Fruit fly (Drosophila melanogaster) whole organism, prepupa: ENCODE measurements around the gene HP5.

Source experiments
- Blimp-1 ChIP-seq: fragments of 200-800 bp; sonication (Bioruptor generic); optimal IDR thresholded peaks from 3 replicates; lab custom pipeline; 2017; ENCODE audit warnings: missing biosample characterization, missing genetic modification characterization, mild to moderate bottlenecking, moderate library complexity, missing genetic modification reagents
- CG10631 ChIP-seq: fragments of 200-800 bp; sonication (Bioruptor generic); optimal IDR thresholded peaks from 2 replicates; lab custom pipeline; 2016; ENCODE audit warnings: missing biosample characterization, missing genetic modification characterization
- CG10669 ChIP-seq: fragments of 200-800 bp; sonication (Bioruptor generic); optimal IDR thresholded peaks from 3 replicates; lab custom pipeline; 2018; ENCODE audit warnings: missing biosample characterization, mild to moderate bottlenecking, missing genetic modification characterization, moderate library complexity
- CG11762 ChIP-seq: fragments of 200-800 bp; sonication (Bioruptor generic); optimal IDR thresholded peaks from 3 replicates; lab custom pipeline; 2016; ENCODE audit warnings: missing biosample characterization, missing genetic modification characterization; ENCODE audit not compliant: insufficient read depth
- CG15336 ChIP-seq: fragments of 200-800 bp; sonication (Bioruptor generic); IDR thresholded peaks from 2 replicates; pipeline ENCODE4 v1.3.6; 2022; ENCODE audit warnings: missing biosample characterization, missing genetic modification characterization
- CG16779 ChIP-seq: fragments of 200-800 bp; sonication (Bioruptor generic); optimal IDR thresholded peaks from 3 replicates; lab custom pipeline; 2017; ENCODE audit warnings: missing biosample characterization, mild to moderate bottlenecking, missing genetic modification characterization
- CG3032 ChIP-seq: fragments of 200-800 bp; optimal IDR thresholded peaks from 2 replicates; lab custom pipeline; 2019; ENCODE audit warnings: missing biosample characterization, mild to moderate bottlenecking, missing genetic modification characterization, moderate library complexity
- CG32006 ChIP-seq: fragments of 200-800 bp; sonication (Bioruptor generic); optimal IDR thresholded peaks from 3 replicates; lab custom pipeline; 2017; ENCODE audit warnings: missing biosample characterization, mild to moderate bottlenecking, missing genetic modification characterization
- CG34406 ChIP-seq: fragments of 200-800 bp; sonication (Bioruptor generic); optimal IDR thresholded peaks from 3 replicates; lab custom pipeline; 2016; ENCODE audit warnings: missing biosample characterization, missing genetic modification characterization
- CG3919 ChIP-seq: fragments of 200-800 bp; sonication (Bioruptor generic); optimal IDR thresholded peaks from 3 replicates; lab custom pipeline; 2016; ENCODE audit warnings: missing biosample characterization, missing genetic modification characterization
- CG4318 ChIP-seq: fragments of 200-800 bp; sonication (Bioruptor generic); optimal IDR thresholded peaks from 3 replicates; lab custom pipeline; 2017; ENCODE audit warnings: missing biosample characterization, mild to moderate bottlenecking, missing genetic modification characterization
- CG6276 ChIP-seq: fragments of 200-800 bp; sonication (Bioruptor generic); optimal IDR thresholded peaks from 2 replicates; lab custom pipeline; 2017; ENCODE audit warnings: missing biosample characterization, mild to moderate bottlenecking, missing genetic modification characterization
- CG6792 ChIP-seq: fragments of 200-800 bp; sonication (Bioruptor generic); optimal IDR thresholded peaks from 3 replicates; lab custom pipeline; 2016; ENCODE audit warnings: missing biosample characterization, missing genetic modification characterization
- CG6808 ChIP-seq: fragments of 200-800 bp; sonication (Bioruptor generic); optimal IDR thresholded peaks from 3 replicates; lab custom pipeline; 2017; ENCODE audit warnings: missing biosample characterization, missing genetic modification characterization, mild to moderate bottlenecking, moderate library complexity, missing genetic modification reagents
- CG7368 ChIP-seq: fragments of 200-800 bp; sonication (Bioruptor generic); optimal IDR thresholded peaks from 3 replicates; lab custom pipeline; 2016; ENCODE audit warnings: missing biosample characterization, missing genetic modification characterization
- CG8119 ChIP-seq: fragments of 200-800 bp; sonication (Bioruptor generic); IDR thresholded peaks from 3 replicates; pipeline ENCODE4 v1.3.6; 2022; ENCODE audit warnings: missing biosample characterization, missing genetic modification characterization
- CG9139 ChIP-seq: fragments of 200-800 bp; sonication (Bioruptor generic); optimal IDR thresholded peaks from 3 replicates; lab custom pipeline; 2017; ENCODE audit warnings: missing biosample characterization, mild to moderate bottlenecking, missing genetic modification characterization
- Eip78C ChIP-seq: fragments of 200-800 bp; sonication (Bioruptor generic); peaks from one replicate; lab custom pipeline; 2016; ENCODE audit warnings: missing biosample characterization, missing genetic modification characterization
- Ets21C ChIP-seq: fragments of 200-800 bp; sonication (Bioruptor generic); optimal IDR thresholded peaks from 3 replicates; lab custom pipeline; 2016; ENCODE audit warnings: missing biosample characterization, missing genetic modification characterization
- Ets96B ChIP-seq: fragments of 200-800 bp; optimal IDR thresholded peaks from 2 replicates; lab custom pipeline; 2019; ENCODE audit warnings: missing biosample characterization, mild to moderate bottlenecking, missing genetic modification characterization, moderate library complexity
- Gug ChIP-seq: fragments of 200-800 bp; sonication (Bioruptor generic); IDR thresholded peaks from 2 replicates; pipeline ENCODE4 v1.3.6; 2022; ENCODE audit warnings: missing biosample characterization, missing genetic modification characterization
- Hr38 ChIP-seq: sonication (Bioruptor generic); optimal IDR thresholded peaks from 2 replicates; lab custom pipeline; 2016; ENCODE audit warnings: missing biosample characterization, missing genetic modification characterization
- Hr4 ChIP-seq: fragments of 200-800 bp; sonication (Bioruptor generic); optimal IDR thresholded peaks from 3 replicates; lab custom pipeline; 2016; ENCODE audit warnings: missing biosample characterization, missing genetic modification characterization
- Lpt ChIP-seq: fragments of 200-800 bp; sonication (Bioruptor generic); optimal IDR thresholded peaks from 3 replicates; lab custom pipeline; 2016; ENCODE audit warnings: missing biosample characterization, missing genetic modification characterization
- Met ChIP-seq: fragments of 200-800 bp; sonication (Bioruptor generic); optimal IDR thresholded peaks from 3 replicates; lab custom pipeline; 2016; ENCODE audit warnings: missing biosample characterization, missing genetic modification characterization
- OdsH ChIP-seq: fragments of 200-800 bp; sonication (Bioruptor generic); optimal IDR thresholded peaks from 3 replicates; lab custom pipeline; 2016; ENCODE audit warnings: missing biosample characterization, missing genetic modification characterization
- achi ChIP-seq: fragments of 200-800 bp; sonication (Bioruptor generic); optimal IDR thresholded peaks from 3 replicates; lab custom pipeline; 2016; ENCODE audit warnings: missing biosample characterization, missing genetic modification characterization
- acj6 ChIP-seq: fragments of 200-800 bp; sonication (Bioruptor generic); optimal IDR thresholded peaks from 3 replicates; lab custom pipeline; 2016; ENCODE audit warnings: missing biosample characterization, missing genetic modification characterization
- dsx ChIP-seq: fragments of 200-800 bp; optimal IDR thresholded peaks from 3 replicates; lab custom pipeline; 2019; ENCODE audit warnings: missing biosample characterization, mild to moderate bottlenecking, missing genetic modification characterization, moderate library complexity; ENCODE audit not compliant: poor library complexity, severe bottlenecking
- esn ChIP-seq: fragments of 200-800 bp; sonication (Bioruptor generic); optimal IDR thresholded peaks from 2 replicates; lab custom pipeline; 2016; ENCODE audit warnings: missing biosample characterization, mild to moderate bottlenecking, missing genetic modification characterization, moderate library complexity
- lz ChIP-seq: fragments of 200-800 bp; sonication (Bioruptor generic); optimal IDR thresholded peaks from 3 replicates; lab custom pipeline; 2016; ENCODE audit warnings: missing biosample characterization, missing genetic modification characterization
- net ChIP-seq: fragments of 200-800 bp; sonication (Bioruptor generic); optimal IDR thresholded peaks from 3 replicates; lab custom pipeline; 2016; ENCODE audit warnings: missing biosample characterization, missing genetic modification characterization
- pdm3 ChIP-seq: fragments of 200-800 bp; sonication (Bioruptor generic); optimal IDR thresholded peaks from 3 replicates; lab custom pipeline; 2016; ENCODE audit warnings: missing biosample characterization, missing genetic modification characterization
- salr ChIP-seq, 2 experiments: fragments of 200-800 bp; sonication (Bioruptor generic); optimal IDR thresholded peaks; 3 replicates each; lab custom pipeline; 2016 to 2018; ENCODE audit warnings: missing biosample characterization in 2 of 2, missing genetic modification characterization in 2 of 2, mild to moderate bottlenecking in 1 of 2
- spab ChIP-seq: fragments of 200-800 bp; sonication (Bioruptor generic); optimal IDR thresholded peaks from 2 replicates; lab custom pipeline; 2017; ENCODE audit warnings: missing biosample characterization, mild to moderate bottlenecking, missing genetic modification characterization, missing genetic modification reagents
- ss ChIP-seq, 2 experiments: fragments of 200-800 bp; sonication (Bioruptor generic); optimal IDR thresholded peaks; 2 replicates in 1 of 2; 3 replicates in 1 of 2; lab custom pipeline; 2017 to 2018; ENCODE audit warnings: mild to moderate bottlenecking in 2 of 2, missing biosample characterization in 2 of 2, missing genetic modification characterization in 2 of 2, moderate library complexity in 1 of 2
- svp ChIP-seq: fragments of 200-800 bp; sonication (Bioruptor generic); peaks from one replicate; lab custom pipeline; 2016; ENCODE audit warnings: missing biosample characterization, missing genetic modification characterization

HP5 gene

dm6 chrX:11485075-11485474 is 30.5 kb downstream of the HP5 start, which contains the start of gene Spase25 (continued):
- TF ChIP-seq CG11762 (GFP tag; lab: Kevin White, UChicago) (no peak), lz (GFP tag; lab: Kevin White, UChicago) (no peak), Ets96B (peak; percentile 47), Gug (GFP tag; lab: Robert Waterston, UW) (no peak), dsx (GFP tag; lab: Kevin White, UChicago) (peak; percentile 37), Lpt (peak; percentile 28), CG15336 (GFP tag; lab: Robert Waterston, UW) (0 out of 2 replicates have a peak, but pooled peaks have one; percentile 28), CG3032 (tag; lab: Kevin White, UChicago) (peak; percentile 9), CG8119 (GFP tag; lab: Robert Waterston, UW) (peak; percentile 49; the same call in 2 of the 3 replicates), Eip78C (GFP tag; lab: Kevin White, UChicago) (peak; percentile 17)

dm6 chrX:11491473-11491872 is 36.9 kb downstream of the HP5 start, which contains the start of gene CG33235:
TSS of gene CG33235 (minus strand) at chrX:11491573.
- no peak for TF ChIP-seq pdm3 (GFP tag; lab: Kevin White, UChicago)

dm6 chrX:11492205-11492604 is 37.6 kb downstream of the HP5 start:
- peak; percentile 8 for TF ChIP-seq pdm3 (GFP tag; lab: Kevin White, UChicago)
- no peak for TF ChIP-seq svp (GFP tag; lab: Kevin White, UChicago)
- TF ChIP-seq CG32006 (GFP tag; lab: Kevin White, UChicago): peak; percentile 72
- TF ChIP-seq CG10631: peak; percentile 22
- TF ChIP-seq CG6276 (GFP tag; lab: Kevin White, UChicago): peak; percentile 58
- TF ChIP-seq Lpt: peak; percentile 66
- TF ChIP-seq achi (GFP tag; lab: Kevin White, UChicago): peak; percentile 43
- peak; percentile 50 for TF ChIP-seq net (GFP tag; lab: Kevin White, UChicago)
- no peak for TF ChIP-seq CG16779
- TF ChIP-seq CG4318 (GFP tag; lab: Kevin White, UChicago): peak; percentile 4
- no peak for TF ChIP-seq CG8119 (GFP tag; lab: Robert Waterston, UW)
- TF ChIP-seq OdsH (GFP tag; lab: Kevin White, UChicago): peak; percentile 26
- TF ChIP-seq Ets96B: peak; percentile 37
- TF ChIP-seq Eip78C (GFP tag; lab: Kevin White, UChicago): peak; percentile 80
- peak; percentile 1 for TF ChIP-seq CG6808
- no peak for TF ChIP-seq esn (GFP tag; lab: Kevin White, UChicago)
- TF ChIP-seq salr (GFP tag; optimal IDR thresholded peaks at IDR 0.05; lab: Kevin White, UChicago): peak in 1 of 2 experiments; percentile 43
- no peak for TF ChIP-seq ss (GFP tag; optimal IDR thresholded peaks at IDR 0.05; lab: Kevin White, UChicago)
- TF ChIP-seq CG3919 (GFP tag; lab: Kevin White, UChicago): peak; percentile 10
- peak; percentile 12 for TF ChIP-seq CG10669
- no peak for TF ChIP-seq Blimp-1 (GFP tag; lab: Kevin White, UChicago)
- TF ChIP-seq CG34406 (GFP tag; lab: Kevin White, UChicago): no peak
- peak; percentile 7 for TF ChIP-seq acj6 (GFP tag; lab: Kevin White, UChicago)
- no peak for TF ChIP-seq spab (GFP tag; lab: Kevin White, UChicago)
- peak; percentile 69 for TF ChIP-seq Hr4 (GFP tag; lab: Kevin White, UChicago)
- TF ChIP-seq Hr38: no peak
- TF ChIP-seq CG7368 (GFP tag; lab: Kevin White, UChicago): no peak
- no peak for TF ChIP-seq CG3032 (tag; lab: Kevin White, UChicago)
- TF ChIP-seq Met (GFP tag; lab: Kevin White, UChicago): no peak
- TF ChIP-seq CG9139 (GFP tag; lab: Kevin White, UChicago): no peak
- TF ChIP-seq Ets21C (GFP tag; lab: Kevin White, UChicago): no peak
- no peak for TF ChIP-seq CG6792 (GFP tag; lab: Kevin White, UChicago)
